Worm (Caenorhabditis elegans) whole organism, L1 larva: ENCODE data around the gene nhr-129.

Source experiments
- C34B4.2 ChIP-seq: sonication (generic microtip); optimal IDR thresholded peaks from 2 replicates; lab custom pipeline; 2017; ENCODE audit warnings: mild to moderate bottlenecking, missing genetic modification characterization, missing compliant biosample characterization
- Y116A8C.19 ChIP-seq: sonication (generic microtip); optimal IDR thresholded peaks from 2 replicates; lab custom pipeline; 2016; ENCODE audit warnings: missing compliant biosample characterization, missing genetic modification characterization, borderline replicate concordance
- aha-1 ChIP-seq: fragments of 150-350 bp; optimal IDR thresholded peaks from 2 replicates; lab custom pipeline; 2014; ENCODE audit warnings: missing biosample characterization, missing genetic modification characterization
- ama-1 ChIP-seq: fragments of 150-350 bp; optimal IDR thresholded peaks from 2 replicates; lab custom pipeline; 2014
- blmp-1 ChIP-seq: fragments of 150-350 bp; optimal IDR thresholded peaks from 2 replicates; lab custom pipeline; 2014; ENCODE audit warnings: missing biosample characterization, missing genetic modification characterization
- ceh-8 ChIP-seq: fragments of 200-800 bp; sonication (Bioruptor generic); optimal IDR thresholded peaks from 2 replicates; lab custom pipeline; 2018; ENCODE audit warnings: mild to moderate bottlenecking, missing genetic modification characterization, moderate library complexity, missing compliant biosample characterization
- ceh-88 ChIP-seq: fragments of 200-800 bp; sonication (Bioruptor generic); IDR thresholded peaks from 2 replicates; pipeline ENCODE4 v1.3.6; 2022; ENCODE audit warnings: missing genetic modification characterization, missing compliant biosample characterization
- ces-1 ChIP-seq: fragments of 150-350 bp; optimal IDR thresholded peaks from 2 replicates; lab custom pipeline; 2014; ENCODE audit warnings: missing biosample characterization, missing genetic modification reagents, missing genetic modification characterization
- dpl-1 ChIP-seq, 3 experiments: fragments of 150-350 bp in 2 of 3; sonication (generic microtip) in 1 of 3; optimal IDR thresholded peaks; 2 replicates each; lab custom pipeline; 2014 to 2017; ENCODE audit warnings: missing biosample characterization in 3 of 3, missing genetic modification characterization in 3 of 3, missing genetic modification reagents in 3 of 3
- dsc-1 ChIP-seq: sonication (generic microtip); optimal IDR thresholded peaks from 2 replicates; lab custom pipeline; 2016; ENCODE audit warnings: mild to moderate bottlenecking, missing genetic modification characterization, missing compliant biosample characterization
- efl-1 ChIP-seq, 4 experiments: fragments of 150-350 bp; optimal IDR thresholded peaks in 3 of 4; peaks in 1 of 4; 1 replicate in 1 of 4; 2 replicates in 3 of 4; lab custom pipeline; 2014; ENCODE audit warnings: missing biosample characterization in 2 of 4, missing genetic modification characterization in 2 of 4, missing genetic modification reagents in 2 of 4
- efl-3 ChIP-seq: fragments of 200-800 bp; sonication (Bioruptor generic); optimal IDR thresholded peaks from 2 replicates; lab custom pipeline; 2018; ENCODE audit warnings: mild to moderate bottlenecking, missing genetic modification characterization, missing compliant biosample characterization
- egl-13 ChIP-seq: sonication (generic microtip); optimal IDR thresholded peaks from 2 replicates; lab custom pipeline; 2016; ENCODE audit warnings: missing genotype, missing genetic modification reagents, missing genetic modification characterization, missing compliant biosample characterization
- egl-27 ChIP-seq, 2 experiments: fragments of 150-350 bp in 1 of 2; sonication (generic microtip); optimal IDR thresholded peaks; 3 replicates each; lab custom pipeline; 2017 to 2018; ENCODE audit warnings: missing biosample characterization in 2 of 2, missing genetic modification characterization in 2 of 2, missing genetic modification reagents in 2 of 2
- elt-2 ChIP-seq: sonication (generic microtip); optimal IDR thresholded peaks from 2 replicates; lab custom pipeline; 2016; ENCODE audit warnings: missing genetic modification characterization, mild to moderate bottlenecking, inconsistent platforms, missing compliant biosample characterization, missing genetic modification reagents
- fkh-8 ChIP-seq: sonication (generic microtip); optimal IDR thresholded peaks from 2 replicates; lab custom pipeline; 2016; ENCODE audit warnings: mild to moderate bottlenecking, missing genetic modification characterization, missing compliant biosample characterization
- fos-1 ChIP-seq: fragments of 150-350 bp; optimal IDR thresholded peaks from 2 replicates; lab custom pipeline; 2014; ENCODE audit warnings: missing biosample characterization, missing genetic modification characterization
- grh-1 ChIP-seq: fragments of 200-800 bp; sonication (Bioruptor generic); IDR thresholded peaks from 2 replicates; pipeline ENCODE4 v1.3.6; 2022; ENCODE audit warnings: missing genetic modification reagents, missing genetic modification characterization, missing compliant biosample characterization
- hpl-2 ChIP-seq: fragments of 150-350 bp; optimal IDR thresholded peaks from 2 replicates; lab custom pipeline; 2014; ENCODE audit warnings: missing biosample characterization, missing genetic modification reagents, missing genetic modification characterization
- irx-1 ChIP-seq: sonication (generic microtip); optimal IDR thresholded peaks from 2 replicates; lab custom pipeline; 2016; ENCODE audit warnings: missing genetic modification characterization, missing compliant biosample characterization
- isw-1 ChIP-seq: fragments of 200-800 bp; sonication (Bioruptor generic); IDR thresholded peaks from 2 replicates; pipeline ENCODE4 v1.3.6; 2022; ENCODE audit warnings: missing genetic modification characterization, missing compliant biosample characterization
- lin-14 ChIP-seq: fragments of 200-800 bp; sonication (Bioruptor generic); optimal IDR thresholded peaks from 2 replicates; lab custom pipeline; 2018; ENCODE audit warnings: mild to moderate bottlenecking, missing genetic modification characterization, moderate library complexity, missing compliant biosample characterization
- lin-35 ChIP-seq, 2 experiments: fragments of 150-350 bp; optimal IDR thresholded peaks; 2 replicates each; lab custom pipeline; 2014; ENCODE audit warnings: missing biosample characterization in 2 of 2, missing genetic modification characterization in 2 of 2, missing genetic modification reagents in 2 of 2
- lir-3 ChIP-seq: sonication (generic microtip); optimal IDR thresholded peaks from 2 replicates; lab custom pipeline; 2016; ENCODE audit warnings: mild to moderate bottlenecking, missing genetic modification characterization, moderate library complexity, missing compliant biosample characterization; ENCODE audit not compliant: poor library complexity
- lsy-2 ChIP-seq, 2 experiments: fragments of 150-350 bp; optimal IDR thresholded peaks; 2 replicates each; lab custom pipeline; 2014; ENCODE audit warnings: missing biosample characterization in 2 of 2, missing genetic modification characterization in 2 of 2
- mab-9 ChIP-seq: fragments of 200-800 bp; sonication (Bioruptor generic); IDR thresholded peaks from 2 replicates; pipeline ENCODE4 v1.3.6; 2022; ENCODE audit warnings: missing genetic modification reagents, missing genetic modification characterization, missing compliant biosample characterization
- mdl-1 ChIP-seq, 2 experiments: fragments of 150-350 bp; optimal IDR thresholded peaks; 2 replicates each; lab custom pipeline; 2014 to 2017; ENCODE audit warnings: missing biosample characterization in 2 of 2, missing genetic modification characterization in 2 of 2, inconsistent platforms in 1 of 2
- nhr-20 ChIP-seq: sonication (generic microtip); optimal IDR thresholded peaks from 2 replicates; lab custom pipeline; 2016; ENCODE audit warnings: mild to moderate bottlenecking, missing genetic modification characterization, missing compliant biosample characterization
- nhr-237 ChIP-seq: fragments of 150-350 bp; optimal IDR thresholded peaks from 2 replicates; lab custom pipeline; 2014; ENCODE audit warnings: missing biosample characterization, missing genetic modification characterization
- nhr-71 ChIP-seq: sonication (generic microtip); optimal IDR thresholded peaks from 2 replicates; lab custom pipeline; 2016; ENCODE audit warnings: mild to moderate bottlenecking, missing genetic modification characterization, moderate library complexity, missing compliant biosample characterization
- nhr-84 ChIP-seq: sonication (generic microtip); optimal IDR thresholded peaks from 2 replicates; lab custom pipeline; 2017; ENCODE audit warnings: missing biosample characterization, missing genetic modification characterization
- nhr-85 ChIP-seq: sonication (generic microtip); peaks from one replicate; lab custom pipeline; 2016; ENCODE audit warnings: missing genetic modification characterization, inconsistent platforms, missing compliant biosample characterization
- nhr-90 ChIP-seq: sonication (generic microtip); optimal IDR thresholded peaks from 2 replicates; lab custom pipeline; 2016; ENCODE audit warnings: mild to moderate bottlenecking, missing genetic modification characterization, missing compliant biosample characterization; ENCODE audit not compliant: poor library complexity
- pag-3 ChIP-seq: sonication (generic microtip); optimal IDR thresholded peaks from 2 replicates; lab custom pipeline; 2017; ENCODE audit warnings: missing genetic modification characterization, mild to moderate bottlenecking, missing compliant biosample characterization, antibody characterized with exemption, borderline replicate concordance; ENCODE audit not compliant: insufficient read depth
- pax-3 ChIP-seq: fragments of 200-800 bp; sonication (Bioruptor generic); optimal IDR thresholded peaks from 2 replicates; lab custom pipeline; 2018; ENCODE audit warnings: mild to moderate bottlenecking, missing genetic modification characterization, moderate library complexity, missing compliant biosample characterization
- pqm-1 ChIP-seq: sonication (generic microtip); optimal IDR thresholded peaks from 3 replicates; lab custom pipeline; 2017; ENCODE audit warnings: missing biosample characterization, missing genetic modification characterization
- rnt-1 ChIP-seq: sonication (generic microtip); optimal IDR thresholded peaks from 2 replicates; lab custom pipeline; 2016; ENCODE audit warnings: mild to moderate bottlenecking, missing genetic modification characterization, moderate library complexity, missing compliant biosample characterization
- skn-1 ChIP-seq: fragments of 150-350 bp; optimal IDR thresholded peaks from 2 replicates; lab custom pipeline; 2014; ENCODE audit warnings: missing biosample characterization, missing genetic modification characterization
- snu-23 ChIP-seq: sonication (generic microtip); optimal IDR thresholded peaks from 2 replicates; lab custom pipeline; 2016; ENCODE audit warnings: missing genetic modification characterization, missing compliant biosample characterization
- sox-4 ChIP-seq: sonication (generic microtip); optimal IDR thresholded peaks from 2 replicates; lab custom pipeline; 2016; ENCODE audit warnings: missing genetic modification characterization, missing compliant biosample characterization
- sptf-1 ChIP-seq: fragments of 150-350 bp; optimal IDR thresholded peaks from 2 replicates; lab custom pipeline; 2014; ENCODE audit warnings: missing biosample characterization, missing genetic modification characterization
- unc-130 ChIP-seq: fragments of 150-350 bp; optimal IDR thresholded peaks from 2 replicates; lab custom pipeline; 2017; ENCODE audit warnings: missing biosample characterization, missing genetic modification characterization, inconsistent platforms
- unc-86 ChIP-seq: sonication (generic microtip); optimal IDR thresholded peaks from 2 replicates; lab custom pipeline; 2016; ENCODE audit warnings: missing genetic modification characterization, missing compliant biosample characterization
- vab-15 ChIP-seq: sonication (generic microtip); optimal IDR thresholded peaks from 2 replicates; lab custom pipeline; 2017; ENCODE audit warnings: missing genotype, mild to moderate bottlenecking, missing genetic modification characterization, missing compliant biosample characterization
- ztf-4 ChIP-seq: fragments of 150-350 bp; optimal IDR thresholded peaks from 2 replicates; lab custom pipeline; 2014; ENCODE audit warnings: missing biosample characterization, missing genetic modification characterization

nhr-129 gene

DNA sequence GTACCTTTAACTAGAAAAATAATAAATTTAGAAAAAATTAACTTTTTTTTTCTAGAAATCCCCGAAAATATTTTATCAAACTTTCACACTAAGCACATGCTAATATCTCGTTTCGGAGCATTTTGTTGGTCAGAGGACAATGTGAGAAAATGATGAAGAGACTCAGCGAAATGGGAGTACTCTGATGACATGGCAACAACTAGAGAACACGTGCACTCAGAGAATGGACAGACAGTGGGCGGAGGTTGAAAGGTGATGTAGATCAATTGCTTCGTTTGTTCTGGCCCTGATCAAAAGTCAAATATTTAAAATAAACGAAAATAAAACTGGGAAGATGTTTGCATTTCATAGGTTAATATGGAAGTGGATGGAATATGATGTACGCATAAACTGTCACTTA is 3.6 kb upstream of the nhr-129 start:
- TF ChIP-seq ztf-4 (tag; lab: Kevin White, UChicago) = no peak
- peak; percentile 3 for TF ChIP-seq lin-14 (GFP tag; lab: Kevin White, UChicago)
- peak; percentile 27 for TF ChIP-seq fkh-8 (tag; lab: Kevin White, UChicago)
- TF ChIP-seq mdl-1 (tag; optimal IDR thresholded peaks at IDR 0.05; lab: Kevin White, UChicago) = peak in 1 of 2 experiments; percentile 11
- TF ChIP-seq nhr-84 (tag; lab: Kevin White, UChicago) = no peak
- no peak for TF ChIP-seq pqm-1
- no peak for TF ChIP-seq skn-1 (tag; lab: Kevin White, UChicago)
- peak; percentile 19 for TF ChIP-seq nhr-71
- no peak for TF ChIP-seq vab-15 (tag; lab: Kevin White, UChicago)
- TF ChIP-seq grh-1 = no peak
- no peak for TF ChIP-seq ama-1 (lab: Kevin White, UChicago)
- TF ChIP-seq nhr-20 = peak; percentile 11
- peak; percentile 18 for TF ChIP-seq nhr-85 (tag; lab: Kevin White, UChicago)
- TF ChIP-seq rnt-1 = peak; percentile 7
- TF ChIP-seq lin-35 (GFP tag; optimal IDR thresholded peaks at IDR 0.05; lab: Kevin White, UChicago) = peak in 1 of 2 experiments; percentile 4
- no peak for TF ChIP-seq aha-1
- TF ChIP-seq, all 84 proteins: peak for 8

DNA sequence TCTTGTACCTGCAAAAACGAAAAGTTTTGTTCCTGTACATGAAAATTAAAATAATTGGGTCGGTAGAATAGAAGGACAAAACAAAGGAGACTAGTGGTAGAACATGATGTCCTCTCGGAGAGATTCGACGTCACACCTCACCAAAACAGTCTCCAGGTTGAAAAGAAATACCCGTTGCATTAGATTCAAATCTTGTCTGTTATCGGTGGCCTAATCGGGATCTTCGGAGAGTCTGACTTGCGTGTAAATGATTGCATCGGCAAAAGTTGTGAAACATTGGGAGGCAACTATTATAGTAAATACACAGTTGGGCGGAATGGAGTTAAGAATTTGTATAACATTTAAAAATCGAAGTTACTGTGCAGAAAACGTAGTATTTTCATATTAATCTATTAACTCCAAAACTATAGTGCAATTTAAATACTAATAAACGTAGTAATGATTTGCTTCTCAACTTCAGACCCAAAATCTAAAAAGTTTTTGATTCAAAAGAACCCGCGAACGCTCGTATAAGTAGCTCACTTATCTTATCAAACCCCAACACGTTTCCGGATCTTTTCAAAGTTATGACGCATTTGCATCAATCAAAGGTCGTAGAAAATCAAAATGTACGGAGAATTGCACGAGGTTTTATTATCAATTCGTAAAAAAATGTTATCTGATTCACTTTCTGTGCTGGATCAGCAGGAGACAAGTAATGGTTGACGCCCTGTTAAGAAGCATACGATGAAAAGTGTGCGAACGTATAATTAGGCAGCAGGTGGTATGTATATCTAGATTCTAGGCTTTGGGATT is 2.8 kb upstream of the nhr-129 start, which contains the start of gene nhr-168:
Gene nhr-168 (minus strand): TSS at position 486 of the 795 bp plus-strand sequence.
- TF ChIP-seq unc-130 (no peak), pax-3 (tag; lab: Kevin White, UChicago) (peak; percentile 39), ceh-8 (GFP tag; lab: Kevin White, UChicago) (no peak), dsc-1 (no peak), hpl-2 (GFP tag; lab: Kevin White, UChicago) (no peak), sox-4 (no peak), efl-3 (no peak), egl-13 (tag; lab: Kevin White, UChicago) (no peak), unc-86 (tag; lab: Kevin White, UChicago) (no peak), blmp-1 (tag; lab: Kevin White, UChicago) (peak; percentile 38), egl-27 (tag; optimal IDR thresholded peaks at IDR 0.05; lab: Kevin White, UChicago) (no peak), sptf-1 (tag; lab: Kevin White, UChicago) (no peak), lin-14 (GFP tag; lab: Kevin White, UChicago) (peak; percentile 68), efl-1 (optimal IDR thresholded peaks at IDR 0.05; lab: Kevin White, UChicago) (no peak), efl-1 (GFP tag; optimal IDR thresholded peaks at IDR 0.05 in 1 of 2; lab: Kevin White, UChicago) (no peak), ama-1 (lab: Kevin White, UChicago) (no peak), dpl-1 (GFP tag; optimal IDR thresholded peaks at IDR 0.05; lab: Kevin White, UChicago) (no peak), ceh-88 (GFP tag; lab: Robert Waterston, UW) (no peak), pag-3 (tag; lab: Kevin White, UChicago) (no peak), lsy-2 (tag; optimal IDR thresholded peaks at IDR 0.05; lab: Kevin White, UChicago) (no peak), isw-1 (GFP tag; lab: Robert Waterston, UW) (no peak), nhr-85 (tag; lab: Kevin White, UChicago) (peak; percentile 88), ces-1 (GFP tag; lab: Kevin White, UChicago) (no peak), nhr-90 (tag; lab: Kevin White, UChicago) (no peak), grh-1 (peak; percentile 41), pqm-1 (no peak), elt-2 (tag; lab: Kevin White, UChicago) (peak; percentile 72), snu-23 (GFP tag; lab: Kevin White, UChicago) (no peak), rnt-1 (peak; percentile 12), C34B4.2 (tag; lab: Kevin White, UChicago) (no peak), fos-1 (tag; lab: Kevin White, UChicago) (no peak), Y116A8C.19 (tag; lab: Kevin White, UChicago) (no peak), irx-1 (tag; lab: Kevin White, UChicago) (no peak), mab-9 (GFP tag; lab: Robert Waterston, UW) (no peak), nhr-20 (peak; percentile 5), lir-3 (tag; lab: Kevin White, UChicago) (no peak), skn-1 (tag; lab: Kevin White, UChicago) (no peak), nhr-237 (no peak)
